Worm (Caenorhabditis elegans) whole organism, L1 larva: ENCODE data around the gene smcl-1.

ENCODE experiments used
- C16A3.4 ChIP-seq: fragments of 150-350 bp; optimal IDR thresholded peaks from 2 replicates; lab custom pipeline; 2014; ENCODE audit warnings: missing biosample characterization, missing genetic modification characterization
- blmp-1 ChIP-seq: fragments of 150-350 bp; optimal IDR thresholded peaks from 2 replicates; lab custom pipeline; 2014; ENCODE audit warnings: missing biosample characterization, missing genetic modification characterization
- ceh-63 ChIP-seq: fragments of 200-800 bp; sonication (Bioruptor generic); optimal IDR thresholded peaks from 2 replicates; lab custom pipeline; 2018; ENCODE audit warnings: mild to moderate bottlenecking, missing genetic modification characterization, missing compliant biosample characterization
- ceh-8 ChIP-seq: fragments of 200-800 bp; sonication (Bioruptor generic); optimal IDR thresholded peaks from 2 replicates; lab custom pipeline; 2018; ENCODE audit warnings: mild to moderate bottlenecking, missing genetic modification characterization, moderate library complexity, missing compliant biosample characterization
- ceh-82 ChIP-seq, 3 experiments: fragments of 150-350 bp in 1 of 3; sonication (generic microtip) in 2 of 3; optimal IDR thresholded peaks; 2 replicates each; lab custom pipeline; 2014 to 2017; ENCODE audit warnings: missing biosample characterization in 3 of 3, missing genetic modification characterization in 3 of 3
- ceh-88 ChIP-seq: fragments of 200-800 bp; sonication (Bioruptor generic); IDR thresholded peaks from 2 replicates; pipeline ENCODE4 v1.3.6; 2022; ENCODE audit warnings: missing genetic modification characterization, missing compliant biosample characterization
- ces-1 ChIP-seq: fragments of 150-350 bp; optimal IDR thresholded peaks from 2 replicates; lab custom pipeline; 2014; ENCODE audit warnings: missing biosample characterization, missing genetic modification reagents, missing genetic modification characterization
- dpl-1 ChIP-seq, 3 experiments: fragments of 150-350 bp in 2 of 3; sonication (generic microtip) in 1 of 3; optimal IDR thresholded peaks; 2 replicates each; lab custom pipeline; 2014 to 2017; ENCODE audit warnings: missing biosample characterization in 3 of 3, missing genetic modification characterization in 3 of 3, missing genetic modification reagents in 3 of 3
- dsc-1 ChIP-seq: sonication (generic microtip); optimal IDR thresholded peaks from 2 replicates; lab custom pipeline; 2016; ENCODE audit warnings: mild to moderate bottlenecking, missing genetic modification characterization, missing compliant biosample characterization
- efl-1 ChIP-seq, 4 experiments: fragments of 150-350 bp; optimal IDR thresholded peaks in 3 of 4; peaks in 1 of 4; 1 replicate in 1 of 4; 2 replicates in 3 of 4; lab custom pipeline; 2014; ENCODE audit warnings: missing biosample characterization in 2 of 4, missing genetic modification characterization in 2 of 4, missing genetic modification reagents in 2 of 4
- efl-3 ChIP-seq: fragments of 200-800 bp; sonication (Bioruptor generic); optimal IDR thresholded peaks from 2 replicates; lab custom pipeline; 2018; ENCODE audit warnings: mild to moderate bottlenecking, missing genetic modification characterization, missing compliant biosample characterization
- elt-2 ChIP-seq: sonication (generic microtip); optimal IDR thresholded peaks from 2 replicates; lab custom pipeline; 2016; ENCODE audit warnings: missing genetic modification characterization, mild to moderate bottlenecking, inconsistent platforms, missing compliant biosample characterization, missing genetic modification reagents
- fkh-4 ChIP-seq: sonication (generic microtip); optimal IDR thresholded peaks from 2 replicates; lab custom pipeline; 2016; ENCODE audit warnings: missing compliant biosample characterization, missing genetic modification characterization, borderline replicate concordance
- fkh-8 ChIP-seq: sonication (generic microtip); optimal IDR thresholded peaks from 2 replicates; lab custom pipeline; 2016; ENCODE audit warnings: mild to moderate bottlenecking, missing genetic modification characterization, missing compliant biosample characterization
- hlh-17 ChIP-seq: fragments of 200-800 bp; sonication (Bioruptor generic); optimal IDR thresholded peaks from 2 replicates; lab custom pipeline; 2018; ENCODE audit warnings: missing genetic modification characterization, mild to moderate bottlenecking, missing compliant biosample characterization, moderate library complexity, borderline replicate concordance
- irx-1 ChIP-seq: sonication (generic microtip); optimal IDR thresholded peaks from 2 replicates; lab custom pipeline; 2016; ENCODE audit warnings: missing genetic modification characterization, missing compliant biosample characterization
- isw-1 ChIP-seq: fragments of 200-800 bp; sonication (Bioruptor generic); IDR thresholded peaks from 2 replicates; pipeline ENCODE4 v1.3.6; 2022; ENCODE audit warnings: missing genetic modification characterization, missing compliant biosample characterization
- lin-13 ChIP-seq: fragments of 150-350 bp; optimal IDR thresholded peaks from 2 replicates; lab custom pipeline; 2014; ENCODE audit warnings: missing biosample characterization, missing genetic modification reagents, missing genetic modification characterization
- lin-14 ChIP-seq: fragments of 200-800 bp; sonication (Bioruptor generic); optimal IDR thresholded peaks from 2 replicates; lab custom pipeline; 2018; ENCODE audit warnings: mild to moderate bottlenecking, missing genetic modification characterization, moderate library complexity, missing compliant biosample characterization
- lin-35 ChIP-seq, 2 experiments: fragments of 150-350 bp; optimal IDR thresholded peaks; 2 replicates each; lab custom pipeline; 2014; ENCODE audit warnings: missing biosample characterization in 2 of 2, missing genetic modification characterization in 2 of 2, missing genetic modification reagents in 2 of 2
- lir-3 ChIP-seq: sonication (generic microtip); optimal IDR thresholded peaks from 2 replicates; lab custom pipeline; 2016; ENCODE audit warnings: mild to moderate bottlenecking, missing genetic modification characterization, moderate library complexity, missing compliant biosample characterization; ENCODE audit not compliant: poor library complexity
- lsy-2 ChIP-seq, 2 experiments: fragments of 150-350 bp; optimal IDR thresholded peaks; 2 replicates each; lab custom pipeline; 2014; ENCODE audit warnings: missing biosample characterization in 2 of 2, missing genetic modification characterization in 2 of 2
- mdl-1 ChIP-seq, 2 experiments: fragments of 150-350 bp; optimal IDR thresholded peaks; 2 replicates each; lab custom pipeline; 2014 to 2017; ENCODE audit warnings: missing biosample characterization in 2 of 2, missing genetic modification characterization in 2 of 2, inconsistent platforms in 1 of 2
- mep-1 ChIP-seq: fragments of 150-350 bp; optimal IDR thresholded peaks from 2 replicates; lab custom pipeline; 2014; ENCODE audit warnings: missing biosample characterization, missing genetic modification characterization
- nhr-19 ChIP-seq: fragments of 200-800 bp; sonication (Bioruptor generic); conservative IDR thresholded peaks from 2 replicates; pipeline ENCODE4 v1.3.6; 2022; ENCODE audit warnings: missing genetic modification characterization, missing compliant biosample characterization
- nhr-20 ChIP-seq: sonication (generic microtip); optimal IDR thresholded peaks from 2 replicates; lab custom pipeline; 2016; ENCODE audit warnings: mild to moderate bottlenecking, missing genetic modification characterization, missing compliant biosample characterization
- nhr-237 ChIP-seq: fragments of 150-350 bp; optimal IDR thresholded peaks from 2 replicates; lab custom pipeline; 2014; ENCODE audit warnings: missing biosample characterization, missing genetic modification characterization
- nhr-47 ChIP-seq: sonication (generic microtip); optimal IDR thresholded peaks from 2 replicates; lab custom pipeline; 2016; ENCODE audit warnings: mild to moderate bottlenecking, missing genetic modification characterization, moderate library complexity, missing compliant biosample characterization
- nhr-71 ChIP-seq: sonication (generic microtip); optimal IDR thresholded peaks from 2 replicates; lab custom pipeline; 2016; ENCODE audit warnings: mild to moderate bottlenecking, missing genetic modification characterization, moderate library complexity, missing compliant biosample characterization
- nhr-85 ChIP-seq: sonication (generic microtip); peaks from one replicate; lab custom pipeline; 2016; ENCODE audit warnings: missing genetic modification characterization, inconsistent platforms, missing compliant biosample characterization
- nhr-90 ChIP-seq: sonication (generic microtip); optimal IDR thresholded peaks from 2 replicates; lab custom pipeline; 2016; ENCODE audit warnings: mild to moderate bottlenecking, missing genetic modification characterization, missing compliant biosample characterization; ENCODE audit not compliant: poor library complexity
- pax-3 ChIP-seq: fragments of 200-800 bp; sonication (Bioruptor generic); optimal IDR thresholded peaks from 2 replicates; lab custom pipeline; 2018; ENCODE audit warnings: mild to moderate bottlenecking, missing genetic modification characterization, moderate library complexity, missing compliant biosample characterization
- rnt-1 ChIP-seq: sonication (generic microtip); optimal IDR thresholded peaks from 2 replicates; lab custom pipeline; 2016; ENCODE audit warnings: mild to moderate bottlenecking, missing genetic modification characterization, moderate library complexity, missing compliant biosample characterization
- skn-1 ChIP-seq: fragments of 150-350 bp; optimal IDR thresholded peaks from 2 replicates; lab custom pipeline; 2014; ENCODE audit warnings: missing biosample characterization, missing genetic modification characterization
- snpc-4 ChIP-seq: fragments of 150-350 bp; optimal IDR thresholded peaks from 2 replicates; lab custom pipeline; 2014; ENCODE audit warnings: missing biosample characterization, missing genetic modification characterization
- snu-23 ChIP-seq: sonication (generic microtip); optimal IDR thresholded peaks from 2 replicates; lab custom pipeline; 2016; ENCODE audit warnings: missing genetic modification characterization, missing compliant biosample characterization
- sup-37 ChIP-seq: fragments of 200-800 bp; sonication (Bioruptor generic); optimal IDR thresholded peaks from 2 replicates; lab custom pipeline; 2018; ENCODE audit warnings: mild to moderate bottlenecking, missing genetic modification characterization, missing compliant biosample characterization
- swsn-7 ChIP-seq: sonication (generic microtip); optimal IDR thresholded peaks from 2 replicates; lab custom pipeline; 2016; ENCODE audit warnings: missing genetic modification characterization, missing compliant biosample characterization
- tbx-2 ChIP-seq: sonication (generic microtip); optimal IDR thresholded peaks from 2 replicates; lab custom pipeline; 2016; ENCODE audit warnings: missing genetic modification characterization, missing compliant biosample characterization
- unc-130 ChIP-seq: fragments of 150-350 bp; optimal IDR thresholded peaks from 2 replicates; lab custom pipeline; 2017; ENCODE audit warnings: missing biosample characterization, missing genetic modification characterization, inconsistent platforms
- unc-86 ChIP-seq: sonication (generic microtip); optimal IDR thresholded peaks from 2 replicates; lab custom pipeline; 2016; ENCODE audit warnings: missing genetic modification characterization, missing compliant biosample characterization
- vab-15 ChIP-seq: sonication (generic microtip); optimal IDR thresholded peaks from 2 replicates; lab custom pipeline; 2017; ENCODE audit warnings: missing genotype, mild to moderate bottlenecking, missing genetic modification characterization, missing compliant biosample characterization
- xbp-1 ChIP-seq: sonication (generic microtip); optimal IDR thresholded peaks from 2 replicates; lab custom pipeline; 2016; ENCODE audit warnings: missing genetic modification characterization, missing compliant biosample characterization
- zip-4 ChIP-seq: fragments of 200-800 bp; sonication (Bioruptor generic); optimal IDR thresholded peaks from 2 replicates; lab custom pipeline; 2018; ENCODE audit warnings: mild to moderate bottlenecking, missing genetic modification characterization, moderate library complexity, missing compliant biosample characterization
- ztf-11 ChIP-seq, 2 experiments: sonication (generic microtip); optimal IDR thresholded peaks; 2 replicates each; lab custom pipeline; 2016 to 2017; ENCODE audit warnings: missing genetic modification characterization in 2 of 2, missing biosample characterization in 1 of 2, missing compliant biosample characterization in 1 of 2
- ztf-4 ChIP-seq: fragments of 150-350 bp; optimal IDR thresholded peaks from 2 replicates; lab custom pipeline; 2014; ENCODE audit warnings: missing biosample characterization, missing genetic modification characterization

smcl-1 gene

ce11 chrX:11693092-11693491 lies at the start of gene smcl-1:
Gene smcl-1, plus strand, starts transcription at chrX:11693464.
- peak; percentile 10 to 63 (median 17) for TF ChIP-seq ceh-82 (tag; optimal IDR thresholded peaks at IDR 0.05; lab: Kevin White, UChicago)
- TF ChIP-seq xbp-1: peak; percentile 24
- TF ChIP-seq nhr-237 (tag; lab: Kevin White, UChicago): no peak
- TF ChIP-seq elt-2 (tag; lab: Kevin White, UChicago): no peak
- TF ChIP-seq snpc-4 (tag; lab: Kevin White, UChicago): no peak
- peak; percentile 45 for TF ChIP-seq nhr-20 (tag; lab: Kevin White, UChicago)
- peak; percentile 30 for TF ChIP-seq swsn-7 (tag; lab: Kevin White, UChicago)
- TF ChIP-seq lin-14 (GFP tag; lab: Kevin White, UChicago): peak; percentile 85
- peak; percentile 79 for TF ChIP-seq rnt-1 (tag; lab: Kevin White, UChicago)
- TF ChIP-seq nhr-90 (tag; lab: Kevin White, UChicago): peak; percentile 26
- TF ChIP-seq blmp-1 (tag; lab: Kevin White, UChicago): peak; percentile 55
- no peak for TF ChIP-seq ces-1 (GFP tag; lab: Kevin White, UChicago)
- TF ChIP-seq dsc-1 (tag; lab: Kevin White, UChicago): no peak
- TF ChIP-seq efl-1 (optimal IDR thresholded peaks at IDR 0.05; lab: Kevin White, UChicago): peak in 1 of 2 experiments; percentile 28
- peak in 1 of 2 experiments; percentile 26 for TF ChIP-seq efl-1 (GFP tag; optimal IDR thresholded peaks at IDR 0.05 in 1 of 2; lab: Kevin White, UChicago)
- peak; percentile 23 for TF ChIP-seq unc-130 (tag; lab: Kevin White, UChicago)
- peak in 1 of 2 experiments; percentile 10 for TF ChIP-seq lin-35 (GFP tag; optimal IDR thresholded peaks at IDR 0.05; lab: Kevin White, UChicago)
- TF ChIP-seq mdl-1 (tag; optimal IDR thresholded peaks at IDR 0.05; lab: Kevin White, UChicago): peak in 1 of 2 experiments; percentile 28
- no peak for TF ChIP-seq ceh-8 (GFP tag; lab: Kevin White, UChicago)
- peak; percentile 7 for TF ChIP-seq fkh-8 (tag; lab: Kevin White, UChicago)
- TF ChIP-seq dpl-1 (GFP tag; optimal IDR thresholded peaks at IDR 0.05; lab: Kevin White, UChicago): peak in 2 of 3 experiments; percentile 5 to 47
- peak; percentile 64 for TF ChIP-seq nhr-85 (tag; lab: Kevin White, UChicago)
- peak; percentile 66 for TF ChIP-seq skn-1 (tag; lab: Kevin White, UChicago)
- TF ChIP-seq C16A3.4 (tag; lab: Kevin White, UChicago): peak; percentile 10
- peak; percentile 14 for TF ChIP-seq fkh-4 (tag; lab: Kevin White, UChicago)
- TF ChIP-seq mep-1: peak; percentile 8
- peak; percentile 55 for TF ChIP-seq lir-3 (tag; lab: Kevin White, UChicago)
- no peak for TF ChIP-seq hlh-17 (GFP tag; lab: Kevin White, UChicago)

- TF ChIP-seq ztf-11 (tag; optimal IDR thresholded peaks at IDR 0.05; lab: Kevin White, UChicago) (peak in 1 of 2 experiments; percentile 76), sup-37 (peak; percentile 81), ceh-63 (GFP tag; lab: Kevin White, UChicago) (peak; percentile 93), tbx-2 (tag; lab: Kevin White, UChicago) (peak; percentile 75), unc-86 (tag; lab: Kevin White, UChicago) (peak; percentile 90), lin-13 (peak; percentile 38), nhr-47 (tag; lab: Kevin White, UChicago) (peak; percentile 89), ztf-4 (tag; lab: Kevin White, UChicago) (peak; percentile 55), nhr-19 (peak; percentile 75), nhr-20 (tag; lab: Kevin White, UChicago) (peak; percentile 27), irx-1 (tag; lab: Kevin White, UChicago) (peak; percentile 76), nhr-90 (tag; lab: Kevin White, UChicago) (peak; percentile 77), zip-4 (GFP tag; lab: Kevin White, UChicago) (peak; percentile 83), vab-15 (peak; percentile 70), isw-1 (peak; percentile 55), fkh-4 (tag; lab: Kevin White, UChicago) (peak; percentile 50), xbp-1 (peak; percentile 69), lin-14 (GFP tag; lab: Kevin White, UChicago) (peak; percentile 98), efl-3 (GFP tag; lab: Kevin White, UChicago) (peak; percentile 66), fkh-8 (tag; lab: Kevin White, UChicago) (peak; percentile 86), pax-3 (peak; percentile 92), nhr-71 (peak; percentile 66), swsn-7 (tag; lab: Kevin White, UChicago) (peak; percentile 83), snu-23 (GFP tag; lab: Kevin White, UChicago) (peak; percentile 38), lsy-2 (tag; optimal IDR thresholded peaks at IDR 0.05; lab: Kevin White, UChicago) (peak; percentile 9 to 57), ceh-8 (GFP tag; lab: Kevin White, UChicago) (peak; percentile 95), ceh-88 (peak; percentile 65), dsc-1 (tag; lab: Kevin White, UChicago) (peak; percentile 68), lir-3 (tag; lab: Kevin White, UChicago) (peak; percentile 24), rnt-1 (tag; lab: Kevin White, UChicago) (peak; percentile 61), elt-2 (tag; lab: Kevin White, UChicago) (peak; percentile 7), mdl-1 (tag; optimal IDR thresholded peaks at IDR 0.05; lab: Kevin White, UChicago) (peak in 1 of 2 experiments; percentile 21)
These were observed 49.5 kb upstream of the smcl-1 start, which contains the start of gene sto-4 for ce11 chrX:11643767-11644235. Gene sto-4, plus strand, starts transcription at chrX:11644126.
